Fruit fly (Drosophila melanogaster) whole organism: ENCODE data around the gene CG32248.

ENCODE experiments used
- Dll ChIP-seq: fragments of >200 bp; optimal IDR thresholded peaks from 2 replicates; lab custom pipeline; 2017
- EcR ChIP-seq, 2 experiments: fragments of >200 bp; optimal IDR thresholded peaks; 2 replicates each; lab custom pipeline; 2017; ENCODE audit warnings: missing biosample characterization in 2 of 2, missing genetic modification characterization in 2 of 2, missing genetic modification reagents in 2 of 2
- pan ChIP-seq: fragments of >200 bp; optimal IDR thresholded peaks from 2 replicates; lab custom pipeline; 2017
- psq ChIP-seq: fragments of >200 bp; optimal IDR thresholded peaks from 2 replicates; lab custom pipeline; 2017

DNA sequence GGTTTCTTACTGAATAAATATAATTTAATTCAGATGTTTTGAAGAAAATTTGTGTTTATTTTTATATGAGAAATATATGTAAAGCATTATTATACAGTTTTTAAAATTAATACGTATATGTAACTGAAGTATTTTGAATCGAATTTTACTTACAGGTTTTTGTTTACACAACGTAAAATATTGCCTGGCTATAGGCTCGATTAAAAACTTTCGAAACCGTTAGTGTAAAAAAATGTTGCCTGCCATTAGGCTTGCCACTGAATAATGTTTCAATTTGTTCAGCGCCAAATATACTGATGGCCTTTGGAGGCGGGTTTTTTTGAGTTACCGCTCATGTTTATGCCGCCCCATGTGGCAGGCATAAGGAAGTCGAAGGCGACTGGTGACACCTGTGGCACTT, 45.0 kb upstream of the CG32248 start:
- TF ChIP-seq Dll (lab: Kevin White, UChicago): no peak
- TF ChIP-seq psq (lab: Kevin White, UChicago): no peak
- no peak for TF ChIP-seq EcR (GFP tag; optimal IDR thresholded peaks at IDR 0.05; lab: Kevin White, UChicago)
- TF ChIP-seq pan (lab: Kevin White, UChicago): no peak
